Fruit fly (Drosophila melanogaster): Measurements from ENCODE around the gene CG8925.

The CG8925 gene

DNA sequence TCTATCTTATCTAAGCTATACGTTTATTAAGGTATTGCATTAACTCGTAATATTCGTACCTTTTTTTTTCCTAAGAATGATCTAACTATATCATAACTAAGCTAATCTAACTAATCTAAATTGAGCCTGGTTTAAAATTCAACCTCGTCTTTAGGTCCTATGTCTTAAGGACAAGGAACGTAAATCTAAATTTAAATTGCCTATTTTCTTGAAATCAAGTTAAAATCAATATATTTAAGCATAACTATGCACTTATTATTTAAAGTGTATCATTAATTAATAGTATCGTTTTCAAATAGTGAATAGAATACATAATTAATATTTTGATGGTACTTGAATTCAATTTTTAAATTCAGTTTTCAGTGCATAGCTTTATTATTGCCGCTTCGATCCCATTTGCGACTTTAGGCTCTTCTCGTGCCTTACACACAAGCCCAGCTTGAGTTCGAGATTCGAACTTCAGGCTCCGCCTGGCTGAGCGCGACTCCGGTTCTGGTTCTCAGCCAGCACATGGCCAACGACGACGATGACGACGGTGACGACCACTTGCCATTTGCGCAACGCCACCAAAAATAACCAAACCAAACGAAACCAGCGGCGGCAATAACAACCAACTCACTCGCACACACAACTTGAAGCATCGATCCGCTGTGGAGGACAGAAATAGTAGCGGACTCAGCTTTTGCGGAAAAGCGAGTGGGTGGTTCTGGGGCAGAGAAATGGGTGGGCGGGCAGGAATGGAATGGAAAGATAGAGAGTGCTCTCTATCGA is 39.2 kb downstream of the CG8925 start (continued):
- TF ChIP-seq CG3919 (GFP tag; optimal IDR thresholded peaks at IDR 0.05): peak; percentile 17
- no peak for TF ChIP-seq CG6276 (GFP tag; optimal IDR thresholded peaks at IDR 0.05)
- TF ChIP-seq CG32006 (GFP tag; optimal IDR thresholded peaks at IDR 0.05): peak; percentile 53
- peak in 1 of 2 experiments; percentile 85 for TF ChIP-seq salr (GFP tag; optimal IDR thresholded peaks at IDR 0.05)
- peak; percentile 51 for TF ChIP-seq OdsH (GFP tag; optimal IDR thresholded peaks at IDR 0.05)
- peak; percentile 5 for TF ChIP-seq Ets21C (GFP tag; optimal IDR thresholded peaks at IDR 0.05)
- no peak for TF ChIP-seq Eip93F (GFP tag; optimal IDR thresholded peaks at IDR 0.05)
- TF ChIP-seq CG9139 (GFP tag; optimal IDR thresholded peaks at IDR 0.05): no peak
- peak; percentile 13; the same call in 1 of the 3 replicates for TF ChIP-seq CG8119 (GFP tag; IDR thresholded peaks at IDR 0.05)
- TF ChIP-seq CG4318 (GFP tag; optimal IDR thresholded peaks at IDR 0.05): peak; percentile 28
- TF ChIP-seq Lpt (GFP tag; optimal IDR thresholded peaks at IDR 0.05): no peak
- TF ChIP-seq Gug (GFP tag; IDR thresholded peaks at IDR 0.05): 0 out of 2 replicates have a peak, but pooled peaks have one; percentile 40
- TF ChIP-seq CG6808 (GFP tag; optimal IDR thresholded peaks at IDR 0.05): peak; percentile 68
- peak; percentile 75 for TF ChIP-seq esn (GFP tag; optimal IDR thresholded peaks at IDR 0.05)
- TF ChIP-seq CG16779 (tag; optimal IDR thresholded peaks at IDR 0.05): no peak
- peak; percentile 6 for TF ChIP-seq CG8632 (GFP tag; optimal IDR thresholded peaks at IDR 0.05)
- no peak for TF ChIP-seq Blimp-1 (GFP tag; optimal IDR thresholded peaks at IDR 0.05)
- peak; percentile 43; the same call in 1 of the 3 replicates for TF ChIP-seq CG6163 (GFP tag; IDR thresholded peaks at IDR 0.05)
- TF ChIP-seq Hr38 (GFP tag; optimal IDR thresholded peaks at IDR 0.05): no peak
- TF ChIP-seq ss (GFP tag; optimal IDR thresholded peaks at IDR 0.05): peak in 1 of 2 experiments; percentile 27
- no peak for TF ChIP-seq CG11902 (GFP tag; optimal IDR thresholded peaks at IDR 0.05)
- peak; percentile 9; the same call in 1 of the 2 replicates for TF ChIP-seq CG15336 (GFP tag; IDR thresholded peaks at IDR 0.05)
- peak; percentile 42 for TF ChIP-seq Sox14 (GFP tag; optimal IDR thresholded peaks at IDR 0.05)
- peak; percentile 42 for TF ChIP-seq CG11762 (GFP tag; optimal IDR thresholded peaks at IDR 0.05; ENCODE audit: insufficient read depth)
- peak; percentile 14; the same call in 1 of the 3 replicates for TF ChIP-seq eg (GFP tag; IDR thresholded peaks at IDR 0.05)
- TF ChIP-seq Hr4 (GFP tag; optimal IDR thresholded peaks at IDR 0.05): no peak

DNA sequence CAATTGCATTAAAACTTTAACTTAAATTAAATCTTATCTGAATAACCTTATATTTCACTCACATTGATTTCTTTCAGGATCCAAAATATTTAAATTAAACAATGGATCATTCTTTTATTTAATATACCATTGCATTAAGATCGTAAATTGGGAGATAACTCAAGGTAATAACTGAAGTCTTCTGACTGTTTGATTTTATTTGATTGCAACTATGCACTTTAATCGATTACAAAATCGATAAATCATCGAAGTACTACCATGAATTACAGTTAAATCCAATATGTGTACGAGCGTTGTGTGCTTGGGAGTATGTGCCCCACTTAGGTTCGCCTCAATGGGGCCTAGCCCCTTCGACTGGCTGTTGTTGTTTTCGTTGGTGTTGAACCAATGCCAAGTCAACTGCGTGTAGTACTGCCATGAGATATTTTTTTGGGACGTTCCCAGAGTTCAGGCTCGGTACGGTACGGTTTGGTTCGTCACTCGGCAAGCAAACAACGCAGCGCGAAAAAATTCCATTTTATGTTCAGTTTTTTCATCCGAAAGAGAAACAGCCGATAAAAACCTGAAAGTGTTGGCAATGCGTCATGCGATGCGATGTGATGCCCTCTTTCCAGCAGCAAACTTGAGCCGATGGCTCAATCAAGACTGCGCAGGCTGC is 40.2 kb downstream of the CG8925 start:
- TF ChIP-seq CG8632 (GFP tag; optimal IDR thresholded peaks at IDR 0.05): no peak
- no peak for TF ChIP-seq fd59A (GFP tag; optimal IDR thresholded peaks at IDR 0.05)
- no peak for TF ChIP-seq eg (GFP tag; IDR thresholded peaks at IDR 0.05)
- TF ChIP-seq Hr4 (GFP tag; optimal IDR thresholded peaks at IDR 0.05): no peak
- TF ChIP-seq lz (GFP tag; optimal IDR thresholded peaks at IDR 0.05): no peak
- no peak for TF ChIP-seq CG11902 (GFP tag; optimal IDR thresholded peaks at IDR 0.05)
- no peak for TF ChIP-seq CG15336 (GFP tag; IDR thresholded peaks at IDR 0.05)
- no peak for TF ChIP-seq CG9139 (GFP tag; optimal IDR thresholded peaks at IDR 0.05)
- TF ChIP-seq CG34406 (GFP tag; optimal IDR thresholded peaks at IDR 0.05): no peak
- TF ChIP-seq Sox102F (GFP tag; optimal IDR thresholded peaks at IDR 0.05): peak; percentile 7
- TF ChIP-seq CG1621 (tag; optimal IDR thresholded peaks at IDR 0.05): peak; percentile 4
- no peak for TF ChIP-seq CG3032 (tag; optimal IDR thresholded peaks at IDR 0.05)
- peak; percentile 39 for TF ChIP-seq CG6854 (GFP tag; optimal IDR thresholded peaks at IDR 0.05)
- TF ChIP-seq CG6163 (GFP tag; IDR thresholded peaks at IDR 0.05): peak; percentile 48; the same call in 1 of the 3 replicates
- TF ChIP-seq OdsH (GFP tag; optimal IDR thresholded peaks at IDR 0.05): no peak
- peak; percentile 62 for TF ChIP-seq Eip78C (GFP tag)
- TF ChIP-seq svp (GFP tag): peak; percentile 58
- no peak for TF ChIP-seq Hr39 (GFP tag; optimal IDR thresholded peaks at IDR 0.05)
- no peak for TF ChIP-seq CG16779 (tag; optimal IDR thresholded peaks at IDR 0.05)
- TF ChIP-seq dac (GFP tag; optimal IDR thresholded peaks at IDR 0.05): no peak
- TF ChIP-seq CG8319 (GFP tag; optimal IDR thresholded peaks at IDR 0.05): no peak
- TF ChIP-seq vri (GFP tag; optimal IDR thresholded peaks at IDR 0.05): no peak
- no peak for TF ChIP-seq dsx (GFP tag; optimal IDR thresholded peaks at IDR 0.05; ENCODE audit: poor library complexity, severe bottlenecking)
- no peak for TF ChIP-seq pdm3 (GFP tag; optimal IDR thresholded peaks at IDR 0.05)
- TF ChIP-seq CG6276 (GFP tag; optimal IDR thresholded peaks at IDR 0.05): no peak
- TF ChIP-seq Eip93F (GFP tag; optimal IDR thresholded peaks at IDR 0.05): no peak
- no peak for TF ChIP-seq Lpt (GFP tag; optimal IDR thresholded peaks at IDR 0.05)
- peak; percentile 17 for TF ChIP-seq esn (GFP tag; optimal IDR thresholded peaks at IDR 0.05)
- peak; percentile 26 for TF ChIP-seq Met (GFP tag; optimal IDR thresholded peaks at IDR 0.05)
- TF ChIP-seq CG3919 (GFP tag; optimal IDR thresholded peaks at IDR 0.05): peak; percentile 7
- TF ChIP-seq Blimp-1 (GFP tag; optimal IDR thresholded peaks at IDR 0.05): peak; percentile 36
- TF ChIP-seq Eip75B (GFP tag; optimal IDR thresholded peaks at IDR 0.05): no peak
- TF ChIP-seq Gug (GFP tag; IDR thresholded peaks at IDR 0.05): no peak
- TF ChIP-seq Sox14 (GFP tag; optimal IDR thresholded peaks at IDR 0.05): no peak
- no peak for TF ChIP-seq topi (GFP tag; optimal IDR thresholded peaks at IDR 0.05)
- TF ChIP-seq CG8119 (GFP tag; IDR thresholded peaks at IDR 0.05): no peak
- TF ChIP-seq CG11762 (GFP tag; optimal IDR thresholded peaks at IDR 0.05; ENCODE audit: insufficient read depth): no peak
